Fruit fly (Drosophila melanogaster) whole organism, embryonic: ENCODE data around the gene Tpr2.

Experiments
- CG17361 ChIP-seq: fragments of 200-800 bp; sonication (Bioruptor generic); IDR thresholded peaks from 3 replicates; pipeline ENCODE4 v1.3.6; 2022; ENCODE audit warnings: missing biosample characterization, missing genetic modification characterization
- Doc2 ChIP-seq: fragments of 200-800 bp; sonication (Bioruptor generic); IDR thresholded peaks from 2 replicates; pipeline ENCODE4 v1.3.6; 2022; ENCODE audit warnings: missing biosample characterization, missing genetic modification characterization
- HLH54F ChIP-seq: fragments of 200-800 bp; sonication (Bioruptor generic); optimal IDR thresholded peaks from 3 replicates; lab custom pipeline; 2016; ENCODE audit warnings: missing biosample characterization, missing genetic modification characterization
- Hand ChIP-seq: fragments of 200-800 bp; sonication (Bioruptor generic); optimal IDR thresholded peaks from 2 replicates; lab custom pipeline; 2017; ENCODE audit warnings: mild to moderate bottlenecking, missing biosample characterization, missing genetic modification reagents, missing genetic modification characterization

DNA sequence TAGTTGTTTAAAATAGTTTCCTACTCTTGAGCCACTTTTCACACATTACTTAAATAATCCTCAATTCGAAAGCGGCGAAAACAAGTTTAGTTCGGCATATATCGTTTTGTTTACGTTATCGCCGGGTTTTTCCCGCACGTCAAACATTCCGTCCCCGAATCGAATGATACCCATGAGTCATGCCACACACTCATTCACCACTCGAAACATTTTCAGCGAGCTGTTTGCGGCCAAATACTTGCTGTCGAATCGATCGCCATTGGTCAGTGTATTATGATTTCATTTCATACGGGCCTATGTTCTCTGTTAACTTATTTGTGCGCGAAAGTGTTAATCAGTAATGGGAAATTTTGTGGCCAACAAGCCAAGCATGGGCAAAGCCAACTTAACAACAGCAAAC is 37.2 kb downstream of the Tpr2 start:
- no peak for TF ChIP-seq Doc2 (GFP tag; lab: Robert Waterston, UW)
- TF ChIP-seq Hand (GFP tag; lab: Kevin White, UChicago) = no peak
- no peak for TF ChIP-seq HLH54F (GFP tag; lab: Kevin White, UChicago)
- no peak for TF ChIP-seq CG17361
